Worm (Caenorhabditis elegans): ENCODE results near the gene prx-6.

The prx-6 gene

ce11 chrV:4730075-4730474, 10.2 kb upstream of the prx-6 start, which contains the start of gene tig-2:
Gene tig-2, minus strand, starts transcription at chrV:4730161.
- no peak for TF ChIP-seq unc-62 (GFP tag; optimal IDR thresholded peaks at IDR 0.05)

ce11 chrV:4724453-4724852, 4.6 kb upstream of the prx-6 start, which contains the start of gene F39G3.4:
Gene F39G3.4, plus strand, starts transcription at chrV:4724753.
- no peak for TF ChIP-seq unc-62 (GFP tag; optimal IDR thresholded peaks at IDR 0.05)

ce11 chrV:4722314-4722713, 2.4 kb upstream of the prx-6 start, which contains the start of gene F39G3.5:
Gene F39G3.5, plus strand, starts transcription at chrV:4722614.
- no peak for TF ChIP-seq unc-62 (GFP tag; optimal IDR thresholded peaks at IDR 0.05)

- no peak for TF ChIP-seq unc-62 (GFP tag; optimal IDR thresholded peaks at IDR 0.05)
These were observed 1.1 kb upstream of the prx-6 start for ce11 chrV:4720884-4721464.

ce11 chrV:4710464-4710863, 9.4 kb downstream of the prx-6 start, which contains the start of gene oac-24:
Gene oac-24, plus strand, starts transcription at chrV:4710764.
- TF ChIP-seq unc-62 (GFP tag; optimal IDR thresholded peaks at IDR 0.05): no peak

ce11 chrV:4707646-4708045, 12.2 kb downstream of the prx-6 start:
- TF ChIP-seq unc-62 (GFP tag; optimal IDR thresholded peaks at IDR 0.05): no peak

ce11 chrV:4700189-4700588, 19.7 kb downstream of the prx-6 start, which contains the start of gene ZC266.1:
Gene ZC266.1, minus strand, starts transcription at chrV:4700289.
- TF ChIP-seq unc-62 (GFP tag; optimal IDR thresholded peaks at IDR 0.05): no peak

ce11 chrV:4698675-4699074, 21.2 kb downstream of the prx-6 start:
- TF ChIP-seq unc-62 (GFP tag; optimal IDR thresholded peaks at IDR 0.05): no peak

ce11 chrV:4694466-4695092, 25.3 kb downstream of the prx-6 start:
- TF ChIP-seq unc-62 (GFP tag; optimal IDR thresholded peaks at IDR 0.05): no peak

- no peak for TF ChIP-seq unc-62 (GFP tag; optimal IDR thresholded peaks at IDR 0.05)
These were observed 26.7 kb downstream of the prx-6 start for ce11 chrV:4693282-4693588.

ce11 chrV:4692382-4693281, 27.3 kb downstream of the prx-6 start, which contains the start of gene cpg-8:
Gene cpg-8, minus strand, starts transcription at chrV:4692432.
- no peak for TF ChIP-seq unc-62 (GFP tag; optimal IDR thresholded peaks at IDR 0.05)

ce11 chrV:4691657-4692056, 28.2 kb downstream of the prx-6 start:
- TF ChIP-seq unc-62 (GFP tag; optimal IDR thresholded peaks at IDR 0.05): no peak

ce11 chrV:4689234-4689633, 30.7 kb downstream of the prx-6 start, which contains the start of gene K03B4.1:
Gene K03B4.1, plus strand, starts transcription at chrV:4689330.
- TF ChIP-seq unc-62 (GFP tag; optimal IDR thresholded peaks at IDR 0.05): no peak

- no peak for TF ChIP-seq unc-62 (GFP tag; optimal IDR thresholded peaks at IDR 0.05)
These were observed 31.9 kb downstream of the prx-6 start, which contains the start of gene K03B4.2 for ce11 chrV:4687944-4688505. Gene K03B4.2, plus strand, starts transcription at chrV:4687994.

ce11 chrV:4686680-4687470, 33.0 kb downstream of the prx-6 start, which contains the start of gene taf-10:
Gene taf-10, plus strand, starts transcription at chrV:4687103.
- TF ChIP-seq unc-62 (GFP tag; optimal IDR thresholded peaks at IDR 0.05): no peak
